Worm (Caenorhabditis elegans) whole organism, young adult: ENCODE measurements around the gene C50E3.11.

Experiments
- B0035.1 ChIP-seq: sonication (generic microtip); optimal IDR thresholded peaks from 2 replicates; lab custom pipeline; 2016; ENCODE audit warnings: missing genetic modification characterization, mild to moderate bottlenecking, missing compliant biosample characterization, missing genotype, missing genetic modification reagents
- B0261.1 ChIP-seq: sonication (generic microtip); optimal IDR thresholded peaks from 2 replicates; lab custom pipeline; 2016; ENCODE audit warnings: mild to moderate bottlenecking, missing genetic modification characterization, moderate library complexity, missing compliant biosample characterization
- C06A6.2 ChIP-seq: fragments of 200-800 bp; sonication (Bioruptor generic); conservative IDR thresholded peaks from 2 replicates; pipeline ENCODE4 v1.3.6; 2022; ENCODE audit warnings: missing genetic modification characterization, missing compliant biosample characterization
- D2030.7 ChIP-seq: fragments of 200-800 bp; sonication (Bioruptor generic); IDR thresholded peaks from 2 replicates; pipeline ENCODE4 v1.3.6; 2022; ENCODE audit warnings: missing genetic modification reagents, missing genetic modification characterization, missing compliant biosample characterization
- F10E7.11 ChIP-seq: sonication (generic microtip); optimal IDR thresholded peaks from 2 replicates; lab custom pipeline; 2017; ENCODE audit warnings: mild to moderate bottlenecking, missing genetic modification characterization, moderate library complexity, missing compliant biosample characterization
- F22D6.2 ChIP-seq: sonication (generic microtip); optimal IDR thresholded peaks from 2 replicates; lab custom pipeline; 2016; ENCODE audit warnings: mild to moderate bottlenecking, missing genetic modification characterization, missing compliant biosample characterization
- F23B12.7 ChIP-seq: sonication (generic microtip); optimal IDR thresholded peaks from 2 replicates; lab custom pipeline; 2017; ENCODE audit warnings: missing genetic modification characterization, mild to moderate bottlenecking, missing compliant biosample characterization, antibody characterized with exemption, moderate library complexity; ENCODE audit not compliant: insufficient read depth
- F33H1.4 ChIP-seq: fragments of 200-800 bp; sonication (Bioruptor generic); IDR thresholded peaks from 2 replicates; pipeline ENCODE4 v1.3.6; 2022; ENCODE audit warnings: missing genetic modification reagents, missing genetic modification characterization, missing compliant biosample characterization
- F37B4.10 ChIP-seq: fragments of 200-800 bp; sonication (Bioruptor generic); IDR thresholded peaks from 2 replicates; pipeline ENCODE4 v1.3.6; 2022; ENCODE audit warnings: missing genetic modification characterization, missing compliant biosample characterization
- F57A8.1 ChIP-seq: fragments of 200-800 bp; sonication (Bioruptor generic); optimal IDR thresholded peaks from 2 replicates; lab custom pipeline; 2018; ENCODE audit warnings: mild to moderate bottlenecking, missing genetic modification characterization, moderate library complexity, missing compliant biosample characterization
- F57C9.4 ChIP-seq: sonication (generic microtip); optimal IDR thresholded peaks from 2 replicates; lab custom pipeline; 2017; ENCODE audit warnings: mild to moderate bottlenecking, missing genetic modification characterization, missing compliant biosample characterization
- T26A5.8 ChIP-seq: sonication (generic microtip); optimal IDR thresholded peaks from 2 replicates; lab custom pipeline; 2016; ENCODE audit warnings: missing genetic modification characterization, missing compliant biosample characterization
- Y79H2A.3 ChIP-seq: fragments of 200-800 bp; sonication (Bioruptor generic); conservative IDR thresholded peaks from 2 replicates; pipeline ENCODE4 v1.3.6; 2022; ENCODE audit warnings: missing genetic modification reagents, missing genetic modification characterization, missing compliant biosample characterization
- Y95B8A.8 ChIP-seq: fragments of 200-800 bp; sonication (Bioruptor generic); IDR thresholded peaks from 2 replicates; pipeline ENCODE4 v1.3.6; 2022; ENCODE audit warnings: missing genetic modification reagents, missing genetic modification characterization, missing compliant biosample characterization
- ZK185.1 ChIP-seq: sonication (generic microtip); optimal IDR thresholded peaks from 2 replicates; lab custom pipeline; 2016; ENCODE audit warnings: mild to moderate bottlenecking, missing genetic modification characterization, missing compliant biosample characterization; ENCODE audit not compliant: poor library complexity, severe bottlenecking
- aptf-2 ChIP-seq: fragments of 200-800 bp; sonication (Bioruptor generic); conservative IDR thresholded peaks from 2 replicates; pipeline ENCODE4 v1.3.6; 2022; ENCODE audit warnings: missing genetic modification reagents, missing genetic modification characterization, missing compliant biosample characterization
- attf-6 ChIP-seq: fragments of 200-800 bp; sonication (Bioruptor generic); IDR thresholded peaks from 2 replicates; pipeline ENCODE4 v1.3.6; 2022; ENCODE audit warnings: missing genetic modification reagents, missing genetic modification characterization, missing compliant biosample characterization
- bed-2 ChIP-seq: fragments of 200-800 bp; sonication (Bioruptor generic); IDR thresholded peaks from 2 replicates; pipeline ENCODE4 v1.3.6; 2022; ENCODE audit warnings: missing genetic modification reagents, missing genetic modification characterization, missing compliant biosample characterization
- ccch-3 ChIP-seq: fragments of 200-800 bp; sonication (Bioruptor generic); optimal IDR thresholded peaks from 2 replicates; lab custom pipeline; 2018; ENCODE audit warnings: mild to moderate bottlenecking, missing genetic modification characterization, missing compliant biosample characterization
- ceh-40 ChIP-seq: fragments of 200-800 bp; sonication (Bioruptor generic); IDR thresholded peaks from 2 replicates; pipeline ENCODE4 v1.3.6; 2022; ENCODE audit warnings: missing genetic modification characterization, missing compliant biosample characterization
- ceh-79 ChIP-seq: sonication (generic microtip); optimal IDR thresholded peaks from 2 replicates; lab custom pipeline; 2017; ENCODE audit warnings: mild to moderate bottlenecking, missing genetic modification characterization, missing compliant biosample characterization
- dox-1 ChIP-seq: fragments of 200-800 bp; sonication (Bioruptor generic); IDR thresholded peaks from 2 replicates; pipeline ENCODE4 v1.3.6; 2022; ENCODE audit warnings: missing genetic modification reagents, missing genetic modification characterization, missing compliant biosample characterization
- dpl-1 ChIP-seq: fragments of 150-350 bp; optimal IDR thresholded peaks from 2 replicates; lab custom pipeline; 2014; ENCODE audit warnings: missing biosample characterization, missing genetic modification reagents, missing genetic modification characterization
- egrh-3 ChIP-seq: fragments of 200-800 bp; sonication (Bioruptor generic); IDR thresholded peaks from 2 replicates; pipeline ENCODE4 v1.3.6; 2022; ENCODE audit warnings: missing genetic modification reagents, missing genetic modification characterization, missing compliant biosample characterization
- hlh-12 ChIP-seq: sonication (generic microtip); optimal IDR thresholded peaks from 2 replicates; lab custom pipeline; 2016; ENCODE audit warnings: missing genetic modification characterization, missing compliant biosample characterization
- lag-1 ChIP-seq: fragments of 200-800 bp; sonication (Bioruptor generic); IDR thresholded peaks from 2 replicates; pipeline ENCODE4 v1.3.6; 2022; ENCODE audit warnings: missing genetic modification reagents, missing genetic modification characterization, missing compliant biosample characterization
- lin-26 ChIP-seq: fragments of 200-800 bp; sonication (Bioruptor generic); IDR thresholded peaks from 2 replicates; pipeline ENCODE4 v1.3.6; 2022; ENCODE audit warnings: missing genetic modification reagents, missing genetic modification characterization, missing compliant biosample characterization
- lin-40 ChIP-seq: sonication (generic microtip); optimal IDR thresholded peaks from 2 replicates; lab custom pipeline; 2016; ENCODE audit warnings: missing genetic modification characterization, mild to moderate bottlenecking, missing compliant biosample characterization, missing genotype, missing genetic modification reagents
- lsl-1 ChIP-seq: fragments of 200-800 bp; sonication (Bioruptor generic); optimal IDR thresholded peaks from 2 replicates; lab custom pipeline; 2018; ENCODE audit warnings: mild to moderate bottlenecking, missing genetic modification characterization, moderate library complexity, missing compliant biosample characterization
- mcd-1 ChIP-seq: fragments of 200-800 bp; sonication (Bioruptor generic); IDR thresholded peaks from 2 replicates; pipeline ENCODE4 v1.3.6; 2022; ENCODE audit warnings: missing genetic modification reagents, missing genetic modification characterization, missing compliant biosample characterization
- nfya-2 ChIP-seq: fragments of 200-800 bp; sonication (Bioruptor generic); IDR thresholded peaks from 2 replicates; pipeline ENCODE4 v1.3.6; 2022; ENCODE audit warnings: missing genetic modification reagents, missing genetic modification characterization, missing compliant biosample characterization
- rcor-1 ChIP-seq: fragments of 200-800 bp; sonication (Bioruptor generic); IDR thresholded peaks from 2 replicates; pipeline ENCODE4 v1.3.6; 2022; ENCODE audit warnings: missing genetic modification reagents, missing genetic modification characterization, missing compliant biosample characterization
- rec-8 ChIP-seq, 2 experiments: sonication (generic microtip); optimal IDR thresholded peaks; 2 replicates each; lab custom pipeline; 2016; ENCODE audit warnings: mild to moderate bottlenecking in 2 of 2, missing genetic modification characterization in 2 of 2, missing genetic modification reagents in 2 of 2, missing genotype in 2 of 2, missing biosample characterization in 1 of 2, missing compliant biosample characterization in 1 of 2, moderate library complexity in 1 of 2
- rpc-1 ChIP-seq, 2 experiments: fragments of 150-350 bp in 1 of 2; sonication (generic microtip) in 1 of 2; optimal IDR thresholded peaks; 2 replicates each; lab custom pipeline; 2014 to 2018; ENCODE audit warnings: missing biosample characterization in 1 of 2, missing genetic modification characterization in 1 of 2, missing genetic modification reagents in 1 of 2, missing genotype in 1 of 2
- sdz-38 ChIP-seq: sonication (generic microtip); optimal IDR thresholded peaks from 2 replicates; lab custom pipeline; 2016; ENCODE audit warnings: missing genotype, missing genetic modification characterization, missing compliant biosample characterization
- snpc-1.1 ChIP-seq: sonication (generic microtip); optimal IDR thresholded peaks from 2 replicates; lab custom pipeline; 2017; ENCODE audit warnings: missing genetic modification characterization, mild to moderate bottlenecking, missing compliant biosample characterization, antibody characterized with exemption, moderate library complexity, missing genotype, missing genetic modification reagents; ENCODE audit not compliant: insufficient read depth
- snpc-1.3 ChIP-seq: sonication (generic microtip); optimal IDR thresholded peaks from 2 replicates; lab custom pipeline; 2017; ENCODE audit warnings: missing genetic modification characterization, mild to moderate bottlenecking, missing compliant biosample characterization, antibody characterized with exemption, moderate library complexity, missing genotype, missing genetic modification reagents; ENCODE audit not compliant: insufficient read depth
- snpc-3.4 ChIP-seq: sonication (generic microtip); optimal IDR thresholded peaks from 2 replicates; lab custom pipeline; 2017; ENCODE audit warnings: missing genetic modification characterization, mild to moderate bottlenecking, missing compliant biosample characterization, antibody characterized with exemption, moderate library complexity, missing genotype, missing genetic modification reagents
- snpc-4 ChIP-seq, 5 experiments: fragments of 150-350 bp in 1 of 5; sonication (generic microtip) in 4 of 5; optimal IDR thresholded peaks; 2 replicates each; lab custom pipeline; 2014 to 2018; ENCODE audit warnings: missing genetic modification characterization in 5 of 5, missing biosample characterization in 3 of 5, antibody characterized with exemption in 2 of 5, mild to moderate bottlenecking in 2 of 5, missing compliant biosample characterization in 2 of 5, missing genotype in 2 of 5, moderate library complexity in 2 of 5, missing genetic modification reagents in 1 of 5
- somi-1 ChIP-seq: fragments of 200-800 bp; sonication (Bioruptor generic); optimal IDR thresholded peaks from 2 replicates; lab custom pipeline; 2018; ENCODE audit warnings: mild to moderate bottlenecking, missing genetic modification characterization, missing compliant biosample characterization
- xnd-1 ChIP-seq: sonication (generic microtip); optimal IDR thresholded peaks from 2 replicates; lab custom pipeline; 2016; ENCODE audit warnings: missing genotype, missing genetic modification reagents, missing genetic modification characterization, missing compliant biosample characterization
- ztf-18 ChIP-seq: sonication (generic microtip); optimal IDR thresholded peaks from 2 replicates; lab custom pipeline; 2016; ENCODE audit warnings: missing genotype, mild to moderate bottlenecking, missing genetic modification characterization, missing compliant biosample characterization
- ztf-22 ChIP-seq: fragments of 200-800 bp; sonication (Bioruptor generic); optimal IDR thresholded peaks from 2 replicates; lab custom pipeline; 2018; ENCODE audit warnings: mild to moderate bottlenecking, missing genetic modification characterization, moderate library complexity, missing compliant biosample characterization
- ztf-25 ChIP-seq: fragments of 200-800 bp; sonication (Bioruptor generic); IDR thresholded peaks from 2 replicates; pipeline ENCODE4 v1.3.6; 2022; ENCODE audit warnings: missing genetic modification reagents, missing genetic modification characterization, missing compliant biosample characterization
- ztf-26 ChIP-seq: sonication (generic microtip); optimal IDR thresholded peaks from 2 replicates; lab custom pipeline; 2017; ENCODE audit warnings: missing genetic modification characterization, missing compliant biosample characterization
- ztf-6 ChIP-seq: fragments of 200-800 bp; sonication (Bioruptor generic); IDR thresholded peaks from 2 replicates; pipeline ENCODE4 v1.3.6; 2022; ENCODE audit warnings: missing genetic modification reagents, missing genetic modification characterization, missing compliant biosample characterization

C50E3.11 gene

ce11 chrV:7595132-7595531 lies 8.2 kb downstream of the C50E3.11 start:
- TF ChIP-seq rcor-1 (GFP tag; lab: Robert Waterston, UW) (no peak), snpc-4 (GFP tag; optimal IDR thresholded peaks at IDR 0.05; lab: Kevin White, UChicago) (no peak), snpc-4 (tag; optimal IDR thresholded peaks at IDR 0.05; lab: Kevin White, UChicago) (peak in 2 of 4 experiments; percentile 72 to 81), egrh-3 (GFP tag; lab: Robert Waterston, UW) (no peak), B0035.1 (tag; lab: Kevin White, UChicago) (no peak), F33H1.4 (GFP tag; lab: Robert Waterston, UW) (no peak), nfya-2 (GFP tag; lab: Robert Waterston, UW) (no peak), F57C9.4 (tag; lab: Kevin White, UChicago) (no peak), lag-1 (no peak), ZK185.1 (no peak), snpc-1.1 (peak; percentile 59), bed-2 (GFP tag; lab: Robert Waterston, UW) (no peak), Y95B8A.8 (no peak), dpl-1 (no peak), C06A6.2 (GFP tag; lab: Robert Waterston, UW) (no peak), F37B4.10 (GFP tag; lab: Robert Waterston, UW) (no peak), ztf-6 (no peak)

DNA sequence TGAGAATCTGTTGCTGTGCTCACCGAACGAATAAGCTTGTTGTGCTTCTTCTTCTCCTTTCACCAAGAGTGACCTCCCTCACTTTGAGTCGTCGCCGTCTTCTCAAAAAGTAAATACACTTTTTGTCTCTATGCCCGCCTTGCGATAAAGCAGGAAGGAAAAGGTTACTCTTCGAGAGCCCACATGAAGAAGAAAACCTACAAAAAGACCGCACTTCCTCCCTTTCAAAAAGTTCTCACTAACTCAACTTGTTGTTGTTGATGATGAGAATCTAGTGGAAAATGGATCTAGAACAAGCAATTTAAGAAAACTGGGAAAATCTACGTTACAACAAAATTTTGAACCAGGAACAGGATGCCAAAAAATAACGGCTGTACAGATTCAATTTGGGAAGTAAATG lies 12.8 kb downstream of the C50E3.11 start, which contains the start of gene C50E3.6:
Gene C50E3.6, minus strand, starts transcription at position 101 of the 400 bp plus-strand sequence.
- no peak for TF ChIP-seq ceh-79 (tag; lab: Kevin White, UChicago)
- no peak for TF ChIP-seq D2030.7
- TF ChIP-seq F33H1.4 (GFP tag; lab: Robert Waterston, UW), result no peak
- TF ChIP-seq mcd-1 (GFP tag; lab: Robert Waterston, UW), result no peak
- TF ChIP-seq F22D6.2, result no peak
- no peak for TF ChIP-seq ceh-40 (GFP tag; lab: Robert Waterston, UW)
- TF ChIP-seq snpc-1.3 (tag; lab: Kevin White, UChicago), result no peak
- no peak for TF ChIP-seq ztf-25 (GFP tag; lab: Robert Waterston, UW)
- TF ChIP-seq ztf-26 (tag; lab: Kevin White, UChicago), result no peak
- no peak for TF ChIP-seq lin-40 (tag; lab: Kevin White, UChicago)
- TF ChIP-seq F10E7.11, result no peak
- no peak for TF ChIP-seq F57A8.1 (GFP tag; lab: Kevin White, UChicago)
- no peak for TF ChIP-seq attf-6 (GFP tag; lab: Robert Waterston, UW)
- no peak for TF ChIP-seq B0261.1 (tag; lab: Kevin White, UChicago)
- TF ChIP-seq hlh-12 (tag; lab: Kevin White, UChicago), result no peak

ce11 chrV:7587637-7588036 lies 15.6 kb downstream of the C50E3.11 start, which contains the start of the genes F19F10.11 and C50E3.5:
F19F10.11 (minus strand) TSS chrV:7587704.
C50E3.5 (plus strand) TSS chrV:7587996.
- TF ChIP-seq ztf-22 (GFP tag; lab: Kevin White, UChicago), result no peak
- TF ChIP-seq rec-8 (tag; optimal IDR thresholded peaks at IDR 0.05; lab: Kevin White, UChicago), result no peak
- no peak for TF ChIP-seq lin-26 (GFP tag; lab: Robert Waterston, UW)
- no peak for TF ChIP-seq Y79H2A.3 (GFP tag; lab: Robert Waterston, UW)
- peak; percentile 28 for TF ChIP-seq lsl-1
- peak; percentile 29 for TF ChIP-seq ztf-18 (tag; lab: Kevin White, UChicago)
- TF ChIP-seq sdz-38 (tag; lab: Kevin White, UChicago), result no peak
- TF ChIP-seq ccch-3 (GFP tag; lab: Kevin White, UChicago), result no peak
- no peak for TF ChIP-seq ceh-40 (GFP tag; lab: Robert Waterston, UW)
- TF ChIP-seq dox-1 (GFP tag; lab: Robert Waterston, UW), result 0 out of 2 replicates have a peak, but pooled peaks have one; percentile 27
- no peak for TF ChIP-seq xnd-1 (tag; lab: Kevin White, UChicago)
- no peak for TF ChIP-seq aptf-2 (GFP tag; lab: Robert Waterston, UW)
- no peak for TF ChIP-seq rpc-1 (optimal IDR thresholded peaks at IDR 0.05; lab: Kevin White, UChicago)
- no peak for TF ChIP-seq rpc-1 (tag; optimal IDR thresholded peaks at IDR 0.05; lab: Kevin White, UChicago)
- TF ChIP-seq T26A5.8 (tag; lab: Kevin White, UChicago), result no peak
- TF ChIP-seq snpc-3.4 (tag; lab: Kevin White, UChicago), result peak; percentile 35
- TF ChIP-seq bed-2 (GFP tag; lab: Robert Waterston, UW), result no peak
- TF ChIP-seq somi-1, result no peak
- TF ChIP-seq F23B12.7 (tag; lab: Kevin White, UChicago), result peak; percentile 45
